Fruit fly (Drosophila melanogaster): ENCODE data around the gene CG7606.

DNA sequence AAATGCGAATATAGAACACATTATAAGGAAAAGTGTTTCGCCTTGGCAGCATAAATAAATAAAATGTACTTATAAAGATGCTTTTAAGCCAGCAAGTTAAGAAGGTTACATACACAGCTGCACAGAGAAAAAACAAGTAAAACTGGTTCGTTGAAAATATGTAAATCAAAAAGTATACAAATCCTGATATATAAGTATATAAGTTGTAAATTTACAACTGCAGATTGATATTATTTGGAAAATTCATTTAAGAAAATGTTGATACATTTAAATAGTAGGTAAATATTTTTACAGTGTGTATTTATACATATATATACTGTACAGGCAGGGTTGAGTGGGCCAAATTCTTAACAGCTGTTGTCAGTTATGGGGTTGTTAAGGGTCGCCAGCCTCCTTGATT lies 31.5 kb upstream of the CG7606 start:
- TF ChIP-seq yki (optimal IDR thresholded peaks at IDR 0.05) (no peak), ken (GFP tag; IDR thresholded peaks at IDR 0.05) (no peak), lbe (GFP tag; optimal IDR thresholded peaks at IDR 0.05) (no peak), seq (GFP tag; IDR thresholded peaks at IDR 0.05) (no peak), onecut (GFP tag; IDR thresholded peaks at IDR 0.05) (no peak), NK7.1 (GFP tag; optimal IDR thresholded peaks at IDR 0.05) (no peak), Doc3 (GFP tag; IDR thresholded peaks at IDR 0.05; ENCODE audit: partially characterized antibody) (no peak), CG11560 (tag; IDR thresholded peaks at IDR 0.05) (no peak), CG6854 (GFP tag; optimal IDR thresholded peaks at IDR 0.05) (no peak), sim (GFP tag; IDR thresholded peaks at IDR 0.05) (no peak), HHEX (GFP tag; optimal IDR thresholded peaks at IDR 0.05) (no peak), CG2889 (GFP tag; IDR thresholded peaks at IDR 0.05) (no peak)
